Fruit fly (Drosophila melanogaster): ENCODE results near the gene Elo68beta.

DNA sequence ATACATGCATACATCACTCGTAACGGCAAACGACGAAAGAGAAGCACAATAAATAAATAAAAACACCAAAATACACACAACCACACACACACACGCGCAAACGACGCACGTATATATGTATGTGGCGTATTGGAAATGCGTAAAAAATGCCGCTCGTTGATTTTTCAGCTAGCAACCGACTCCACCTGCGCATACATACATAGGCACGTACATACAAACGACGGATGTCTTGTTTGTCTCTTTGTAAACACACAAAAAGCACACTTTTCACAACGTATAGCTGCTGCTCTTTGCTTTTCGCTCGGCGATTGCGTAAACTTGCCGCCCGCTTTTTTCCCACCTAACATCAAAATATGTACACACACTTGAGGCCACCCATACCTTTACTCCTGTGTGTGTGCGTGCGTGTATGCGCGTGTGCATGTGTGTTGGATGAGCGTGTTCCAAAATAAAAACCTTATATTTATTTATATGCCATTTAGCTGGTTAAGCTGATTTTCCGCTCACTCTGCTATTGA lies 18.5 kb upstream of the Elo68beta start:
- TF ChIP-seq al (GFP tag; IDR thresholded peaks at IDR 0.05) (no peak), pros (GFP tag; optimal IDR thresholded peaks at IDR 0.05) (peak; percentile 8), Neu2 (GFP tag; optimal IDR thresholded peaks at IDR 0.05; ENCODE audit: borderline replicate concordance) (no peak), Hsf (GFP tag; optimal IDR thresholded peaks at IDR 0.05) (no peak), Optix (GFP tag; IDR thresholded peaks at IDR 0.05) (no peak), CG5953 (GFP tag; IDR thresholded peaks at IDR 0.05) (no peak), phol (tag; optimal IDR thresholded peaks at IDR 0.05) (no peak), C15 (GFP tag; IDR thresholded peaks at IDR 0.05) (no peak), PHDP (tag; optimal IDR thresholded peaks at IDR 0.05) (peak; percentile 53), pita (GFP tag; optimal IDR thresholded peaks at IDR 0.05) (no peak), nerfin-2 (GFP tag; IDR thresholded peaks at IDR 0.05; ENCODE audit: partially characterized antibody) (no peak), CG1529 (GFP tag; optimal IDR thresholded peaks at IDR 0.05) (peak; percentile 30)
